Worm (Caenorhabditis elegans) whole organism, late embryonic: ENCODE data around the gene C35D10.8.

Source experiments
- ets-4 ChIP-seq: sonication (generic microtip); optimal IDR thresholded peaks from 2 replicates; lab custom pipeline; 2016; ENCODE audit warnings: missing genetic modification characterization, missing compliant biosample characterization
- rnt-1 ChIP-seq: sonication (generic microtip); optimal IDR thresholded peaks from 2 replicates; lab custom pipeline; 2016; ENCODE audit warnings: missing genetic modification characterization, missing compliant biosample characterization

DNA sequence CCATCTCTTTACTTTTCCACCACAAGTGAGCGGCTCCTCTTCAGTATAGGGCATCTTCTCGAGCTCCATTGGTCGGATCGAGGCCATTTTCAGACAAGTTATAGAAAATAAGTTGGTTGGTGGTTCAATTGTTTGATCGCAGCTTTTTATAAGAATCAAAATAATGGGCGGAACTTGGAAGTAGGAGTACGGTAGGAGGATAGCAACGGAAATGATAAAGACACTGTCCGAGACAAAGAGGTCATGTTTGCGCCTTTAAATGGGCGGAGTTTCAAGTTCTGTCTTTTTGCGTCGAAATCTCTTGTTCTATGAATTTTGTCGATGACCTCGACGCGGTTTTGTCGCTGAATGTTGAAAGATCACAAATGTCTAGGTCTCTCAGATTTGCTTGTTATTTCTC, 32.9 kb upstream of the C35D10.8 start, which contains the start of gene F26A1.8:
- TF ChIP-seq ets-4 (tag; lab: Kevin White, UChicago): no peak
- TF ChIP-seq rnt-1 (tag; lab: Kevin White, UChicago): no peak
